Worm (Caenorhabditis elegans): ENCODE results near the gene lmtr-5.

DNA sequence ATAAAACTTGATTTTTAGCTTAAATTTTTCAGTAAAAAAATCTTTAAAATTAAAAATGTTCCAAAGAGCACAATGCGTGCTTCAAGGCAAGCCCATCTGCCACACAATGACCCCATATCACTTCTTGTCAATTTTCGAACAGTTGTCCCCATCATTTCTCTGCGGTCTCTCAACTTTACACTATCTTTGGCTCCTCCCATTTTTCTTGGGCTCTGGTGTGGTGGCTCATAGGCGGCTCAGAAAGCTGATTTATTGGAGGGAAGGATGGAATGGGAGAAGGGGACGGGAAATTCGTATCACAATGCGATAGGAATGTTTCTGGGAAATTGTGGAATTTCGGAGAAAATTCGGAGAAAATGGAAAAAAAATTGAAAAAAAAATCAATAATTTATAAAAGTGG is 17.1 kb downstream of the lmtr-5 start:
- TF ChIP-seq W03F9.2 (tag; optimal IDR thresholded peaks at IDR 0.05) (no peak), him-1 (tag; optimal IDR thresholded peaks at IDR 0.05) (no peak), dao-5 (tag; optimal IDR thresholded peaks at IDR 0.05) (no peak)

Data from whole organism, L4/young adult.